In the genomic region with DNA sequence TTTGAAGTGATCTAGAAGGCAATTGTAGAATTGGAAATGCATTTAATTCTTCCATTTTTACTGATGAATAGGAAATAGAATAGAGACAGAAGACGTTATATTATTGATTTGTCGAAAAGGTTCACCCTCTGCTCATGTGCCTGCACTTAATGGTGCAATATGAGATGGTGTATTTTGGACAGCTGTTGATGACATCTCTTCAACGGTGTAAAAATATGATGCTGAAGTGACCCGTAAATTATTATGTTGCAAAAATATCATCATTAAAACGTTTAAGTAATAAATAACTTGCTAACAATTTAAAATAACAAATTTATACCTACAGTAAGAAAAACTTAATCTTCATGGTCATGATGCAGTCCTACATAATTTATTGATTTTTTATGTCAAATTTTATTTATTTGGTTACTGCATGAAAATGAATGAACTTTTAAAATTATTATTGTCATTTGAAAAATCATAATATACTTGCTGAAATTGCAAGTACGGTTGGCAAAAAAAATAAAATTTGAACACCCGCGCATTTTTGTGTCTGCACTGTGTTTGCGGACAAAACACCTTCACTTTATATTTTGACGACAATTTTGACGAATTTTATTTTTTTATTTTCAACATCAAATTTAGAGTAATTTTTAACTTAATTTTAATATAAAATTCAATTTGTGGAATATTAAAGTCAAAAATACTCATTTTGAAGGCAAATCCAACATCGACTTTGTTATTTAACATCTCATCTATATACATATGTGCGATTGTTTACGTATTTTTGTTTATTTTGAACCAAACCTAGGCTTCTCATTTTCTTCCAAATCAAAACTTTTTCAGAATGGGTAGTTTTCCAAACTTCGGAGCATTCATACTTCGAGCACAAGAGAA, we compare ENCODE assay signal across 8 worm cellular contexts.
TF ChIP-seq lines count a peak whose summit lies in the region.

fbxb-88 (minus strand) TSS at position 151 of the 876 bp plus-strand sequence.
tbck-1 (plus strand) TSS at position 826 of the 876 bp plus-strand sequence.

TF ChIP-seq in whole organism, L1 larva, 84 proteins besides CTCF, POLR2A, EP300 and RAD21 (continues in another document):
- no peak for TF ChIP-seq fkh-4 (tag; optimal IDR thresholded peaks at IDR 0.05; lab: Kevin White, UChicago; ENCODE audit: borderline replicate concordance)
- peak; percentile 58 for TF ChIP-seq nhr-20 (tag; optimal IDR thresholded peaks at IDR 0.05; lab: Kevin White, UChicago)
- no peak for TF ChIP-seq nhr-237 (tag; optimal IDR thresholded peaks at IDR 0.05; lab: Kevin White, UChicago)
- no peak for TF ChIP-seq ceh-90 (tag; optimal IDR thresholded peaks at IDR 0.05; lab: Kevin White, UChicago)
- TF ChIP-seq elt-2 (tag; optimal IDR thresholded peaks at IDR 0.05; lab: Kevin White, UChicago) = peak; percentile 51
- no peak for TF ChIP-seq grh-1 (GFP tag; IDR thresholded peaks at IDR 0.05; lab: Robert Waterston, UW)
- TF ChIP-seq unc-130 (tag; optimal IDR thresholded peaks at IDR 0.05; lab: Kevin White, UChicago) = peak; percentile 30
- TF ChIP-seq lin-15B (tag; optimal IDR thresholded peaks at IDR 0.05; lab: Kevin White, UChicago) = peak; percentile 21
- peak; percentile 64 for TF ChIP-seq xbp-1 (tag; optimal IDR thresholded peaks at IDR 0.05; lab: Kevin White, UChicago)
- no peak for TF ChIP-seq vab-15 (tag; optimal IDR thresholded peaks at IDR 0.05; lab: Kevin White, UChicago)

TF ChIP-seq in whole organism, L2 larva, 48 proteins besides CTCF, POLR2A, EP300 and RAD21:
- TF ChIP-seq gmeb-1 (tag; optimal IDR thresholded peaks at IDR 0.05; lab: Kevin White, UChicago) (peak; percentile 97), C34F6.9 (tag; optimal IDR thresholded peaks at IDR 0.05; lab: Kevin White, UChicago) (peak; percentile 56), snpc-4 (tag; optimal IDR thresholded peaks at IDR 0.05; lab: Kevin White, UChicago) (peak; percentile 54), lsy-2 (tag; optimal IDR thresholded peaks at IDR 0.05; lab: Kevin White, UChicago) (peak in 1 of 2 experiments; percentile 26), unc-55 (GFP tag; optimal IDR thresholded peaks at IDR 0.05; lab: Kevin White, UChicago) (peak; percentile 82), sma-9 (GFP tag; optimal IDR thresholded peaks at IDR 0.05; lab: Kevin White, UChicago) (no peak), sma-9 (tag; optimal IDR thresholded peaks at IDR 0.05; lab: Kevin White, UChicago) (no peak), F13H6.1 (tag; optimal IDR thresholded peaks at IDR 0.05; lab: Kevin White, UChicago) (no peak), crh-2 (tag; optimal IDR thresholded peaks at IDR 0.05; lab: Kevin White, UChicago) (peak; percentile 63)

TF ChIP-seq in whole organism, L3 larva, 47 proteins besides CTCF, POLR2A, EP300 and RAD21 (continues in another document):
- TF ChIP-seq lin-15B (tag; optimal IDR thresholded peaks at IDR 0.05; lab: Kevin White, UChicago) = peak; percentile 40
- TF ChIP-seq nfya-1 (tag; optimal IDR thresholded peaks at IDR 0.05; lab: Kevin White, UChicago; ENCODE audit: insufficient read depth) = peak; percentile 63
- TF ChIP-seq fos-1 (tag; optimal IDR thresholded peaks at IDR 0.05; lab: Kevin White, UChicago) = no peak
- TF ChIP-seq unc-62 (GFP tag; optimal IDR thresholded peaks at IDR 0.05; lab: Kevin White, UChicago) = no peak
- TF ChIP-seq nhr-12 (tag; optimal IDR thresholded peaks at IDR 0.05; lab: Kevin White, UChicago) = no peak
- TF ChIP-seq lin-39 (tag; optimal IDR thresholded peaks at IDR 0.05; lab: Kevin White, UChicago) = no peak
- peak; percentile 5 for TF ChIP-seq ceh-28 (tag; optimal IDR thresholded peaks at IDR 0.05; lab: Kevin White, UChicago)
- no peak for TF ChIP-seq elt-2 (tag; optimal IDR thresholded peaks at IDR 0.05; lab: Kevin White, UChicago)
- no peak for TF ChIP-seq unc-39 (tag; optimal IDR thresholded peaks at IDR 0.05; lab: Kevin White, UChicago)
- TF ChIP-seq mml-1 (tag; optimal IDR thresholded peaks at IDR 0.05; lab: Kevin White, UChicago) = no peak
- TF ChIP-seq fkh-10 (GFP tag; optimal IDR thresholded peaks at IDR 0.05; lab: Kevin White, UChicago) = no peak

TF ChIP-seq in whole organism, L4 larva, 104 proteins besides CTCF, POLR2A, EP300 and RAD21 (continues in another document):
- TF ChIP-seq zip-11 (GFP tag; IDR thresholded peaks at IDR 0.05; lab: Robert Waterston, UW) (no peak), lin-13 (GFP tag; optimal IDR thresholded peaks at IDR 0.05; lab: Kevin White, UChicago) (no peak), T20F7.1 (GFP tag; optimal IDR thresholded peaks at IDR 0.05; lab: Kevin White, UChicago) (peak; percentile 58), lin-29 (GFP tag; IDR thresholded peaks at IDR 0.05; lab: Robert Waterston, UW) (no peak), nhr-77 (tag; optimal IDR thresholded peaks at IDR 0.05; lab: Kevin White, UChicago) (no peak), madf-9 (GFP tag; conservative IDR thresholded peaks at IDR 0.05; lab: Robert Waterston, UW) (no peak), pqm-1 (tag; optimal IDR thresholded peaks at IDR 0.05; lab: Kevin White, UChicago) (no peak), cey-2 (tag; optimal IDR thresholded peaks at IDR 0.05; lab: Kevin White, UChicago; ENCODE audit: borderline replicate concordance, insufficient read depth) (no peak), hlh-11 (tag; optimal IDR thresholded peaks at IDR 0.05; lab: Kevin White, UChicago) (no peak), rbr-2 (tag; optimal IDR thresholded peaks at IDR 0.05; lab: Kevin White, UChicago) (peak; percentile 38), nhr-76 (tag; optimal IDR thresholded peaks at IDR 0.05; lab: Kevin White, UChicago) (no peak)

TF ChIP-seq in whole organism, early embryonic, 17 proteins besides CTCF, POLR2A, EP300 and RAD21:
- TF ChIP-seq flt-1 (GFP tag; IDR thresholded peaks at IDR 0.05; lab: Robert Waterston, UW) (no peak), tbx-11 (GFP tag; IDR thresholded peaks at IDR 0.05; lab: Robert Waterston, UW) (no peak), B0310.2 (tag; optimal IDR thresholded peaks at IDR 0.05; lab: Kevin White, UChicago) (no peak), F13C5.2 (tag; optimal IDR thresholded peaks at IDR 0.05; lab: Kevin White, UChicago) (peak; percentile 46)
TF ChIP-seq in whole organism, early embryonic: peak in this region for 1.

TF ChIP-seq in whole organism, late embryonic, 69 proteins besides CTCF, POLR2A, EP300 and RAD21:
- TF ChIP-seq pqm-1 (tag; optimal IDR thresholded peaks at IDR 0.05; lab: Kevin White, UChicago) (no peak), ceh-18 (tag; optimal IDR thresholded peaks at IDR 0.05; lab: Kevin White, UChicago) (no peak), ceh-34 (tag; optimal IDR thresholded peaks at IDR 0.05; lab: Kevin White, UChicago) (peak; percentile 0), eyg-1 (tag; optimal IDR thresholded peaks at IDR 0.05; lab: Kevin White, UChicago) (no peak), pha-2 (tag; optimal IDR thresholded peaks at IDR 0.05; lab: Kevin White, UChicago) (no peak), K09A11.1 (tag; optimal IDR thresholded peaks at IDR 0.05; lab: Kevin White, UChicago; ENCODE audit: insufficient read depth) (no peak), fkh-10 (GFP tag; optimal IDR thresholded peaks at IDR 0.05; lab: Kevin White, UChicago) (no peak), unc-55 (GFP tag; optimal IDR thresholded peaks at IDR 0.05; lab: Kevin White, UChicago) (peak; percentile 68), unc-86 (tag; optimal IDR thresholded peaks at IDR 0.05; lab: Kevin White, UChicago) (no peak)

TF ChIP-seq in whole organism, mixed stage, embryonic, 35 proteins besides CTCF, POLR2A, EP300 and RAD21:
- TF ChIP-seq ham-2 (GFP tag; optimal IDR thresholded peaks at IDR 0.05; lab: Kevin White, UChicago) = no peak
- TF ChIP-seq mep-1 (tag; optimal IDR thresholded peaks at IDR 0.05; lab: Kevin White, UChicago) = peak; percentile 30
- TF ChIP-seq unc-120 (tag; optimal IDR thresholded peaks at IDR 0.05; lab: Kevin White, UChicago; ENCODE audit: poor library complexity, severe bottlenecking) = no peak
- TF ChIP-seq lsy-2 (tag; optimal IDR thresholded peaks at IDR 0.05; lab: Kevin White, UChicago) = peak; percentile 47
- peak; percentile 59 for TF ChIP-seq unc-62 (GFP tag; optimal IDR thresholded peaks at IDR 0.05; lab: Kevin White, UChicago)
- peak; percentile 88 for TF ChIP-seq hlh-1 (tag; optimal IDR thresholded peaks at IDR 0.05; lab: Kevin White, UChicago)
- peak; percentile 52 for TF ChIP-seq cnd-1 (tag; optimal IDR thresholded peaks at IDR 0.05; lab: Kevin White, UChicago)
- TF ChIP-seq nhr-2 (tag; optimal IDR thresholded peaks at IDR 0.05; lab: Kevin White, UChicago) = peak; percentile 43
- TF ChIP-seq ceh-83 (GFP tag; optimal IDR thresholded peaks at IDR 0.05; lab: Kevin White, UChicago) = no peak

TF ChIP-seq in whole organism, young adult, 124 proteins besides CTCF, POLR2A, EP300 and RAD21:
- TF ChIP-seq lsy-27 (tag; optimal IDR thresholded peaks at IDR 0.05; lab: Kevin White, UChicago; ENCODE audit: borderline replicate concordance, insufficient read depth) (no peak), efl-1 (GFP tag; optimal IDR thresholded peaks at IDR 0.05; lab: Kevin White, UChicago) (peak; percentile 76), bed-1 (GFP tag; IDR thresholded peaks at IDR 0.05; lab: Robert Waterston, UW) (no peak), athp-1 (tag; optimal IDR thresholded peaks at IDR 0.05; lab: Kevin White, UChicago) (no peak), lin-54 (GFP tag; optimal IDR thresholded peaks at IDR 0.05; lab: Kevin White, UChicago) (peak; percentile 96), dpl-1 (GFP tag; optimal IDR thresholded peaks at IDR 0.05; lab: Kevin White, UChicago) (peak; percentile 83), mxl-1 (tag; optimal IDR thresholded peaks at IDR 0.05; lab: Kevin White, UChicago) (no peak), attf-6 (GFP tag; IDR thresholded peaks at IDR 0.05; lab: Robert Waterston, UW) (no peak), hlh-12 (tag; optimal IDR thresholded peaks at IDR 0.05; lab: Kevin White, UChicago) (no peak), attf-5 (GFP tag; optimal IDR thresholded peaks at IDR 0.05; lab: Kevin White, UChicago) (peak; percentile 44), lin-35 (GFP tag; optimal IDR thresholded peaks at IDR 0.05; lab: Kevin White, UChicago) (peak; percentile 4 to 88 (median 33)), attf-3 (GFP tag; conservative IDR thresholded peaks at IDR 0.05; lab: Robert Waterston, UW) (no peak), let-607 (tag; optimal IDR thresholded peaks at IDR 0.05; lab: Kevin White, UChicago) (no peak)
